Fruit fly (Drosophila melanogaster) whole organism, wandering third instar larva: Measurements from ENCODE around the gene bocks.
A peak's percentile ranks its signal among the peaks of the same experiment; 100 is the strongest.

Experiments used
- Abd-B ChIP-seq: fragments of >200 bp; optimal IDR thresholded peaks from 2 replicates; lab custom pipeline; 2017; ENCODE audit warnings: missing biosample characterization, missing genetic modification characterization
- CG32264 ChIP-seq: fragments of 200-800 bp; sonication (Bioruptor generic); optimal IDR thresholded peaks from 2 replicates; lab custom pipeline; 2016; ENCODE audit warnings: missing biosample characterization, missing genetic modification characterization
- CG9705 ChIP-seq: fragments of 200-800 bp; sonication (Bioruptor generic); optimal IDR thresholded peaks from 2 replicates; lab custom pipeline; 2018; ENCODE audit warnings: missing biosample characterization, mild to moderate bottlenecking, missing genetic modification characterization
- CrebA ChIP-seq: fragments of 200-800 bp; sonication (Bioruptor generic); optimal IDR thresholded peaks from 2 replicates; lab custom pipeline; 2016; ENCODE audit warnings: missing biosample characterization, mild to moderate bottlenecking, missing genetic modification characterization, borderline replicate concordance
- Dfd ChIP-seq: fragments of >200 bp; optimal IDR thresholded peaks from 2 replicates; lab custom pipeline; 2017; ENCODE audit warnings: missing biosample characterization, missing genetic modification characterization
- Dif ChIP-seq: fragments of 200-275, 200-300 bp; sonication (Bioruptor generic); optimal IDR thresholded peaks from 2 replicates; lab custom pipeline; 2018; ENCODE audit warnings: missing biosample characterization, missing genetic modification characterization; ENCODE audit not compliant: partially characterized antibody
- GATAd ChIP-seq: sonication (Bioruptor generic); optimal IDR thresholded peaks from 2 replicates; lab custom pipeline; 2016; ENCODE audit warnings: missing biosample characterization, missing genetic modification characterization
- HLH106 ChIP-seq: fragments of 200-800 bp; optimal IDR thresholded peaks from 3 replicates; lab custom pipeline; 2019; ENCODE audit warnings: missing biosample characterization, mild to moderate bottlenecking, missing genetic modification characterization, moderate library complexity
- Hnf4 ChIP-seq: fragments of 200-800 bp; sonication (Bioruptor generic); optimal IDR thresholded peaks from 2 replicates; lab custom pipeline; 2016; ENCODE audit warnings: missing biosample characterization, mild to moderate bottlenecking, missing genetic modification characterization
- Hr78 ChIP-seq: fragments of >200 bp; optimal IDR thresholded peaks from 2 replicates; lab custom pipeline; 2017; ENCODE audit warnings: missing biosample characterization, missing genetic modification characterization
- Hr83 ChIP-seq: fragments of 200-300 bp; sonication (Bioruptor generic); optimal IDR thresholded peaks from 2 replicates; lab custom pipeline; 2016; ENCODE audit warnings: missing biosample characterization, mild to moderate bottlenecking, missing genetic modification characterization, moderate library complexity; ENCODE audit not compliant: poor library complexity, severe bottlenecking
- Jra ChIP-seq: sonication (Bioruptor generic); optimal IDR thresholded peaks from 2 replicates; lab custom pipeline; 2016; ENCODE audit warnings: missing biosample characterization, missing genetic modification characterization
- Mio ChIP-seq: sonication (Bioruptor generic); optimal IDR thresholded peaks from 2 replicates; lab custom pipeline; 2016; ENCODE audit warnings: missing biosample characterization, missing genetic modification characterization
- Myc ChIP-seq: fragments of >200 bp; optimal IDR thresholded peaks from 2 replicates; lab custom pipeline; 2017
- N ChIP-seq: fragments of >200 bp; optimal IDR thresholded peaks from 2 replicates; lab custom pipeline; 2018; ENCODE audit warnings: missing biosample characterization, missing external identifiers, missing genetic modification characterization
- OdsH ChIP-seq: fragments of 200-800 bp; sonication (Bioruptor generic); optimal IDR thresholded peaks from 2 replicates; lab custom pipeline; 2016; ENCODE audit warnings: missing biosample characterization, mild to moderate bottlenecking, missing genetic modification characterization
- Rel ChIP-seq, 2 experiments: fragments of 200-800 bp; sonication (Bioruptor generic) in 1 of 2; optimal IDR thresholded peaks; 2 replicates in 1 of 2; 3 replicates in 1 of 2; lab custom pipeline; 2016 to 2019; ENCODE audit warnings: mild to moderate bottlenecking in 2 of 2, missing biosample characterization in 2 of 2, missing genetic modification characterization in 2 of 2, moderate library complexity in 1 of 2
- Sp1 ChIP-seq: fragments of 200-800 bp; sonication (Bioruptor generic); optimal IDR thresholded peaks from 3 replicates; lab custom pipeline; 2019; ENCODE audit warnings: missing biosample characterization, mild to moderate bottlenecking, missing genetic modification characterization, moderate library complexity
- Vsx2 ChIP-seq: fragments of 200-300, 225-300 bp; sonication (Bioruptor generic); optimal IDR thresholded peaks from 2 replicates; lab custom pipeline; 2018; ENCODE audit warnings: missing biosample characterization, missing genetic modification characterization; ENCODE audit not compliant: partially characterized antibody
- br ChIP-seq: fragments of 200-800 bp; sonication (Bioruptor generic); optimal IDR thresholded peaks from 2 replicates; lab custom pipeline; 2016; ENCODE audit warnings: missing biosample characterization, missing genetic modification characterization
- brk ChIP-seq: fragments of 200-800 bp; sonication (Bioruptor generic); optimal IDR thresholded peaks from 2 replicates; lab custom pipeline; 2016; ENCODE audit warnings: missing biosample characterization, mild to moderate bottlenecking, missing genetic modification characterization
- dl ChIP-seq, 2 experiments: fragments of 175-275, 200-275 bp in 1 of 2; fragments of 200-275 bp in 1 of 2; sonication (Bioruptor generic); optimal IDR thresholded peaks; lab custom pipeline; 2018; ENCODE audit warnings: mild to moderate bottlenecking in 2 of 2, missing biosample characterization in 2 of 2, missing genetic modification characterization in 2 of 2, moderate library complexity in 2 of 2; ENCODE audit not compliant: partially characterized antibody in 2 of 2, insufficient read depth in 1 of 2
- dmrt93B ChIP-seq: fragments of 200-800 bp; sonication (Bioruptor generic); optimal IDR thresholded peaks from 2 replicates; lab custom pipeline; 2018; ENCODE audit warnings: missing biosample characterization, mild to moderate bottlenecking, missing genetic modification characterization
- dsf ChIP-seq: sonication (Bioruptor generic); optimal IDR thresholded peaks from 2 replicates; lab custom pipeline; 2016; ENCODE audit warnings: missing biosample characterization, missing genetic modification characterization, borderline replicate concordance
- ey ChIP-seq: fragments of 200-800 bp; sonication (Bioruptor generic); optimal IDR thresholded peaks from 2 replicates; lab custom pipeline; 2016; ENCODE audit warnings: missing biosample characterization, missing genetic modification characterization
- foxo ChIP-seq, 2 experiments: fragments of 200-800 bp; sonication (Bioruptor generic); optimal IDR thresholded peaks; 2 replicates in 1 of 2; 3 replicates in 1 of 2; lab custom pipeline; 2016 to 2017; ENCODE audit warnings: missing biosample characterization in 2 of 2, missing genetic modification characterization in 2 of 2
- fru ChIP-seq: fragments of 200-800 bp; sonication (Bioruptor generic); optimal IDR thresholded peaks from 3 replicates; lab custom pipeline; 2016; ENCODE audit warnings: missing biosample characterization, mild to moderate bottlenecking, missing genetic modification characterization
- h ChIP-seq: fragments of 200-800 bp; sonication (Bioruptor generic); optimal IDR thresholded peaks from 3 replicates; lab custom pipeline; 2016; ENCODE audit warnings: missing biosample characterization, mild to moderate bottlenecking, missing genetic modification characterization
- jim ChIP-seq: fragments of 175-275, 200-325 bp; sonication (Bioruptor generic); optimal IDR thresholded peaks from 2 replicates; lab custom pipeline; 2016; ENCODE audit warnings: missing biosample characterization, mild to moderate bottlenecking, missing genetic modification characterization
- lola ChIP-seq: fragments of >200 bp; optimal IDR thresholded peaks from 2 replicates; lab custom pipeline; 2017; ENCODE audit warnings: missing biosample characterization, missing genetic modification characterization
- pan ChIP-seq: fragments of >200 bp; optimal IDR thresholded peaks from 2 replicates; lab custom pipeline; 2017
- psq ChIP-seq: fragments of 200-800 bp; sonication (Bioruptor generic); optimal IDR thresholded peaks from 3 replicates; lab custom pipeline; 2017; ENCODE audit warnings: missing biosample characterization, mild to moderate bottlenecking, missing genetic modification characterization, moderate library complexity
- rgr ChIP-seq: fragments of 200-800 bp; sonication (Bioruptor generic); optimal IDR thresholded peaks from 3 replicates; lab custom pipeline; 2016; ENCODE audit warnings: missing biosample characterization, mild to moderate bottlenecking, missing genetic modification characterization
- sage ChIP-seq: fragments of 200-800 bp; sonication (Bioruptor generic); optimal IDR thresholded peaks from 2 replicates; lab custom pipeline; 2016; ENCODE audit warnings: missing biosample characterization, mild to moderate bottlenecking, missing genetic modification characterization
- sv ChIP-seq: fragments of 200-800 bp; sonication (Bioruptor generic); optimal IDR thresholded peaks from 3 replicates; lab custom pipeline; 2016; ENCODE audit warnings: missing biosample characterization, missing genetic modification characterization
- tai ChIP-seq: sonication (Bioruptor generic); optimal IDR thresholded peaks from 2 replicates; lab custom pipeline; 2016; ENCODE audit warnings: missing biosample characterization, missing genetic modification characterization
- usp ChIP-seq: fragments of >200 bp; optimal IDR thresholded peaks from 2 replicates; lab custom pipeline; 2017; ENCODE audit warnings: missing biosample characterization, missing genetic modification characterization
- woc ChIP-seq: sonication (Bioruptor generic); optimal IDR thresholded peaks from 2 replicates; lab custom pipeline; 2016; ENCODE audit warnings: missing biosample characterization, mild to moderate bottlenecking, missing genetic modification characterization

bocks gene

dm6 chr3R:9626266-9626665 lies 35.5 kb upstream of the bocks start:
- TF ChIP-seq rgr (GFP tag; lab: Kevin White, UChicago) = no peak
- no peak for TF ChIP-seq Dif (GFP tag; lab: Kevin White, UChicago)
- TF ChIP-seq brk (GFP tag; lab: Kevin White, UChicago) = no peak
- TF ChIP-seq dsf (GFP tag; lab: Kevin White, UChicago) = no peak
- no peak for TF ChIP-seq CG32264 (GFP tag; lab: Kevin White, UChicago)
- no peak for TF ChIP-seq sv (GFP tag; lab: Kevin White, UChicago)
- no peak for TF ChIP-seq Hr78 (GFP tag; lab: Kevin White, UChicago)
- no peak for TF ChIP-seq dl (GFP tag; optimal IDR thresholded peaks at IDR 0.05; lab: Kevin White, UChicago; ENCODE audit: insufficient read depth in 1 of 2, partially characterized antibody in 2 of 2)
- TF ChIP-seq ey = no peak
- TF ChIP-seq CG9705 (GFP tag; lab: Kevin White, UChicago) = no peak
- TF ChIP-seq, all 38 proteins: peak for 0

- TF ChIP-seq sv (GFP tag; lab: Kevin White, UChicago) (no peak), Hr83 (GFP tag; lab: Kevin White, UChicago) (peak; percentile 89)
Measured at dm6 chr3R:9625443-9625842, 34.6 kb upstream of the bocks start.

- TF ChIP-seq fru (GFP tag; lab: Kevin White, UChicago) (no peak), GATAd (GFP tag; lab: Kevin White, UChicago) (no peak), pan (lab: Kevin White, UChicago) (no peak), Jra (GFP tag; lab: Kevin White, UChicago) (no peak), Hr78 (GFP tag; lab: Kevin White, UChicago) (no peak), woc (no peak), ey (no peak), tai (GFP tag; lab: Kevin White, UChicago) (no peak), Sp1 (GFP tag; lab: Kevin White, UChicago) (no peak), dmrt93B (GFP tag; lab: Kevin White, UChicago) (no peak), h (GFP tag; lab: Kevin White, UChicago) (no peak), CG9705 (GFP tag; lab: Kevin White, UChicago) (no peak)
Measured at dm6 chr3R:9620278-9620677, 29.5 kb upstream of the bocks start.

- TF ChIP-seq Jra (GFP tag; lab: Kevin White, UChicago) (no peak), psq (GFP tag; lab: Kevin White, UChicago) (no peak), dmrt93B (GFP tag; lab: Kevin White, UChicago) (peak; percentile 44), Abd-B (no peak), Myc (lab: Kevin White, UChicago) (no peak), Dfd (GFP tag; lab: Kevin White, UChicago) (no peak), dl (GFP tag; optimal IDR thresholded peaks at IDR 0.05; lab: Kevin White, UChicago; ENCODE audit: insufficient read depth in 1 of 2, partially characterized antibody in 2 of 2) (no peak), ey (peak; percentile 55), OdsH (GFP tag; lab: Kevin White, UChicago) (peak; percentile 24), dsf (GFP tag; lab: Kevin White, UChicago) (no peak), Vsx2 (GFP tag; lab: Kevin White, UChicago) (no peak), jim (GFP tag; lab: Kevin White, UChicago) (no peak), lola (GFP tag; lab: Kevin White, UChicago) (no peak), Rel (GFP tag; optimal IDR thresholded peaks at IDR 0.05; lab: Kevin White, UChicago) (no peak), Rel (tag; optimal IDR thresholded peaks at IDR 0.05; lab: Kevin White, UChicago) (no peak), HLH106 (tag; lab: Kevin White, UChicago) (peak; percentile 48), N (GFP tag; lab: Kevin White, UChicago) (no peak), br (peak; percentile 44), h (GFP tag; lab: Kevin White, UChicago) (peak; percentile 57), Hr78 (GFP tag; lab: Kevin White, UChicago) (no peak), Hr83 (GFP tag; lab: Kevin White, UChicago) (no peak), foxo (GFP tag; optimal IDR thresholded peaks at IDR 0.05; lab: Kevin White, UChicago) (peak in 1 of 2 experiments; percentile 61), sv (GFP tag; lab: Kevin White, UChicago) (peak; percentile 7), Sp1 (GFP tag; lab: Kevin White, UChicago) (no peak), fru (GFP tag; lab: Kevin White, UChicago) (peak; percentile 48), rgr (GFP tag; lab: Kevin White, UChicago) (peak; percentile 32), tai (GFP tag; lab: Kevin White, UChicago) (no peak), Mio (GFP tag; lab: Kevin White, UChicago) (no peak), usp (GFP tag; lab: Kevin White, UChicago) (no peak), Dif (GFP tag; lab: Kevin White, UChicago) (no peak), Hnf4 (GFP tag; lab: Kevin White, UChicago) (peak; percentile 46), CG9705 (GFP tag; lab: Kevin White, UChicago) (no peak), brk (GFP tag; lab: Kevin White, UChicago) (no peak), GATAd (GFP tag; lab: Kevin White, UChicago) (no peak), woc (no peak), CrebA (no peak), sage (GFP tag; lab: Kevin White, UChicago) (no peak), CG32264 (GFP tag; lab: Kevin White, UChicago) (no peak), pan (lab: Kevin White, UChicago) (no peak)
Measured at dm6 chr3R:9618331-9618730, 27.5 kb upstream of the bocks start.
